Worm (Caenorhabditis elegans): ENCODE measurements around the gene myrf-2.

The myrf-2 gene

DNA sequence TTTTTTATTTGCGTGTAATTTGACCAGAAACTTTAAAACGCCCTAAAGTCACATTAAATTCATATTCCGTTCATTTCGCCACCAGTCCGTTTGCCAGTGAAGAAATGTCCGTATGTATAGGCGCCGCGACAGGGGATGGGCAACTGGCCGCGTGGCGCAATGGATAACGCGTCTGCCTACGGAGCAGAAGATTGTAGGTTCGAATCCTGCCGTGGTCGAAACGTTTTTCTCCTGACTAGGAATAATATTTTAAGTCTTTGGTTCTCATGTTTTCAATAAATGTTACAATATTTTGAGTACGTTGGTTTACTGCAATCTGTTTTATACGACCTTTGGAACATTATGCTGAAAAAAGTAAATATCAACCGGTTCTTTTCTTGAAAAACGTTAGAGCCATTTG lies 49.2 kb downstream of the myrf-2 start:
- TF ChIP-seq nhr-2 (tag; optimal IDR thresholded peaks at IDR 0.05) (no peak), ceh-39 (tag; optimal IDR thresholded peaks at IDR 0.05) (no peak), ham-2 (GFP tag; optimal IDR thresholded peaks at IDR 0.05) (no peak), ceh-43 (GFP tag; optimal IDR thresholded peaks at IDR 0.05) (peak; percentile 28), nhr-76 (tag; optimal IDR thresholded peaks at IDR 0.05) (no peak), elt-3 (tag; optimal IDR thresholded peaks at IDR 0.05) (no peak), nhr-237 (tag; optimal IDR thresholded peaks at IDR 0.05) (no peak), blmp-1 (tag; optimal IDR thresholded peaks at IDR 0.05) (no peak), zip-8 (tag; optimal IDR thresholded peaks at IDR 0.05) (no peak), snpc-4 (tag; optimal IDR thresholded peaks at IDR 0.05) (no peak), bed-3 (GFP tag; optimal IDR thresholded peaks at IDR 0.05) (peak; percentile 25), mep-1 (tag; optimal IDR thresholded peaks at IDR 0.05) (no peak), pha-4 (tag; optimal IDR thresholded peaks at IDR 0.05) (no peak), mls-2 (tag; optimal IDR thresholded peaks at IDR 0.05) (peak; percentile 21), cnd-1 (tag; optimal IDR thresholded peaks at IDR 0.05) (no peak), unc-62 (GFP tag; optimal IDR thresholded peaks at IDR 0.05) (no peak), unc-39 (tag; optimal IDR thresholded peaks at IDR 0.05) (no peak), elt-1 (tag; optimal IDR thresholded peaks at IDR 0.05; ENCODE audit: borderline replicate concordance, insufficient read depth) (no peak), ces-1 (GFP tag; optimal IDR thresholded peaks at IDR 0.05) (no peak), unc-120 (tag; optimal IDR thresholded peaks at IDR 0.05; ENCODE audit: poor library complexity, severe bottlenecking) (peak; percentile 65), drap-1 (GFP tag; optimal IDR thresholded peaks at IDR 0.05) (no peak), mab-5 (tag; optimal IDR thresholded peaks at IDR 0.05) (no peak), sptf-1 (tag; optimal IDR thresholded peaks at IDR 0.05) (peak; percentile 76)

DNA sequence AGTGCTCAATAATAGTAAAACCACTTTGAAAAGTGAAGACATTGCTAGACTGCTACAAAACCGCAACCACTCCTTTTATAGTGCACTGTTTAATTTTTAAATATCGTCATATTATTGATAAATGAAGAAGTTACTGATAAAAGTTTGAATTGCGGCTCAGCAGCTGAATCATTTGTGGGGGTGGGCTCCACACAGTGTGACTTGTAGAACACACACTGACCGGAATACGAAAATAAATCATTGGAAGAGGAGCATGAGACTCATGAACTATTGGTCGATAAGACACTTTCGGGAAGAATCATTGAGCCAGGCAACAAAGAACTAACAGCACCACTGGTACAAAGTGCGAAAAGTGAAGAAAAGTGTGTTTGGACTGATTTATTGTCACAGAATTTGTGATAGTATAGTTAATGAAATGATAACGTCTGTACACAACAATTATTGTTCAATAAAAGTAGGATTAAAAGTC lies 52.2 kb downstream of the myrf-2 start, which contains the start of gene oac-14:
Gene oac-14 (minus strand): TSS at position 51 of the 469 bp plus-strand sequence.
- TF ChIP-seq unc-120 (tag; optimal IDR thresholded peaks at IDR 0.05; ENCODE audit: poor library complexity, severe bottlenecking): no peak
- TF ChIP-seq mab-5 (tag; optimal IDR thresholded peaks at IDR 0.05): no peak
- no peak for TF ChIP-seq zip-8 (tag; optimal IDR thresholded peaks at IDR 0.05)
- no peak for TF ChIP-seq mls-2 (tag; optimal IDR thresholded peaks at IDR 0.05)
- TF ChIP-seq sptf-1 (tag; optimal IDR thresholded peaks at IDR 0.05): no peak
- no peak for TF ChIP-seq bed-3 (GFP tag; optimal IDR thresholded peaks at IDR 0.05)
- TF ChIP-seq ztf-11 (tag; optimal IDR thresholded peaks at IDR 0.05): no peak
- TF ChIP-seq lin-13 (tag; optimal IDR thresholded peaks at IDR 0.05): no peak
- TF ChIP-seq nhr-76 (tag; optimal IDR thresholded peaks at IDR 0.05): no peak
- no peak for TF ChIP-seq lsy-2 (tag; optimal IDR thresholded peaks at IDR 0.05)
- TF ChIP-seq ceh-39 (tag; optimal IDR thresholded peaks at IDR 0.05): no peak
- no peak for TF ChIP-seq M03D4.4 (tag; optimal IDR thresholded peaks at IDR 0.05)
- no peak for TF ChIP-seq mep-1 (tag; optimal IDR thresholded peaks at IDR 0.05)
- no peak for TF ChIP-seq elt-3 (tag; optimal IDR thresholded peaks at IDR 0.05)
- TF ChIP-seq sem-2 (GFP tag; optimal IDR thresholded peaks at IDR 0.05): no peak
- no peak for TF ChIP-seq nhr-28 (tag; optimal IDR thresholded peaks at IDR 0.05)
- no peak for TF ChIP-seq ces-1 (GFP tag; optimal IDR thresholded peaks at IDR 0.05)
- TF ChIP-seq cnd-1 (tag; optimal IDR thresholded peaks at IDR 0.05): no peak

DNA sequence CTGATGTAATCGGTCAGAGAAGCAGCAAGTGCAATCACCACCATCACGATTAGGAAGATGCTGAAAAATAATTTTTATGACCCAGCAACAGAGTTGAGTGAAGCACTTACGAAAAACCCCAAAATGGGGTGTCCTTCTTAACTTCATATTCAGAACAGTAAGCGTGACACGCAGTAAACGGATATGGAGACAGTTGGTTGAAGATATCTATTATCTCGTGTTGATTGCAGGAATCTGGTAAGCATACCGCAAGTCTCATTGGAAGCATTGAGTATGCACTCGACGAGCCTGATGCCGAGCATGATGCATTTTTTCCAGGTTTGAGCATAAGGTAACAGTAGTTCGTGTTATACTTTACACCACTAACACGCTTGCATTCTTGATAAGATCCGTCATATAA lies 52.9 kb downstream of the myrf-2 start:
- TF ChIP-seq blmp-1 (tag; optimal IDR thresholded peaks at IDR 0.05) (no peak), ceh-83 (GFP tag; optimal IDR thresholded peaks at IDR 0.05) (no peak), unc-62 (GFP tag; optimal IDR thresholded peaks at IDR 0.05) (no peak), nhr-12 (tag; optimal IDR thresholded peaks at IDR 0.05) (no peak), unc-39 (tag; optimal IDR thresholded peaks at IDR 0.05) (no peak), ceh-39 (tag; optimal IDR thresholded peaks at IDR 0.05) (no peak), sem-2 (GFP tag; optimal IDR thresholded peaks at IDR 0.05) (no peak), snpc-4 (tag; optimal IDR thresholded peaks at IDR 0.05) (no peak), hlh-1 (tag; optimal IDR thresholded peaks at IDR 0.05) (no peak), nhr-237 (tag; optimal IDR thresholded peaks at IDR 0.05) (no peak)

- TF ChIP-seq ceh-43 (GFP tag; optimal IDR thresholded peaks at IDR 0.05) (no peak), mls-2 (tag; optimal IDR thresholded peaks at IDR 0.05) (no peak), mep-1 (tag; optimal IDR thresholded peaks at IDR 0.05) (no peak)
Observed at ce11 chrX:10138494-10138893, 55.7 kb downstream of the myrf-2 start, which contains the start of gene moc-1. TSS of gene moc-1 (minus strand) at chrX:10138620.

ce11 chrX:10133082-10133481 lies 61.1 kb downstream of the myrf-2 start, which contains the start of gene unc-58:
TSS of gene unc-58 (minus strand) at chrX:10133182.
- no peak for TF ChIP-seq elt-1 (tag; optimal IDR thresholded peaks at IDR 0.05; ENCODE audit: borderline replicate concordance, insufficient read depth)
- no peak for TF ChIP-seq mls-2 (tag; optimal IDR thresholded peaks at IDR 0.05)
- TF ChIP-seq ztf-11 (tag; optimal IDR thresholded peaks at IDR 0.05): no peak
- no peak for TF ChIP-seq nhr-12 (tag; optimal IDR thresholded peaks at IDR 0.05)
- no peak for TF ChIP-seq elt-3 (tag; optimal IDR thresholded peaks at IDR 0.05)
- no peak for TF ChIP-seq snpc-4 (tag; optimal IDR thresholded peaks at IDR 0.05)

Measured in whole organism, mixed stage, embryonic.